Worm (Caenorhabditis elegans): ENCODE results near the gene dro-1.

Gene dro-1

DNA sequence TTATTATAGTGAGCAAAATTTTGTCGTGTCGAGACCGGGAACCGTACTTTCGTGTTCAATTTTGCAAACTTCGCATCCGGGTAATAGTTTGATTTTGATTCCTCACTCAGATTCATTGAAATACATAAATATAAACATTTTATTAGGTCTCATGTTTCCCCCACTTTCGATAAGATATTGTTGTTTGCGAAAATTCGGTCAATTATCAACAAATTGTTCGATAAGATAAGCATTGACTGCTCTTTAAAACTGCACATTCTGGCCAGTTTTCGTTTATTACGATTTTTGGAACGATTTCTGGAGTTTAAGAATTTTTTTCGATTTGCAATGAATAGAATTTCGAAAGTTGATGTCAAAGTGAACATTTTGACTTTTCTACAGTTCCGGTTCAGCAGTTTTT is 46.1 kb downstream of the dro-1 start:
- TF ChIP-seq tbx-11 (GFP tag; IDR thresholded peaks at IDR 0.05) (no peak), hmg-4 (GFP tag; optimal IDR thresholded peaks at IDR 0.05) (no peak), ceh-13 (GFP tag; optimal IDR thresholded peaks at IDR 0.05) (no peak), F13C5.2 (tag; optimal IDR thresholded peaks at IDR 0.05) (no peak), sea-1 (GFP tag; conservative IDR thresholded peaks at IDR 0.05) (no peak), B0310.2 (tag; optimal IDR thresholded peaks at IDR 0.05) (no peak), ceh-36 (tag; optimal IDR thresholded peaks at IDR 0.05) (no peak), ets-7 (tag; optimal IDR thresholded peaks at IDR 0.05) (no peak), pes-1 (GFP tag; IDR thresholded peaks at IDR 0.05) (no peak), scrt-1 (GFP tag; IDR thresholded peaks at IDR 0.05) (no peak), flt-1 (GFP tag; IDR thresholded peaks at IDR 0.05) (no peak), tbx-37 (GFP tag; conservative IDR thresholded peaks at IDR 0.05) (no peak)

DNA sequence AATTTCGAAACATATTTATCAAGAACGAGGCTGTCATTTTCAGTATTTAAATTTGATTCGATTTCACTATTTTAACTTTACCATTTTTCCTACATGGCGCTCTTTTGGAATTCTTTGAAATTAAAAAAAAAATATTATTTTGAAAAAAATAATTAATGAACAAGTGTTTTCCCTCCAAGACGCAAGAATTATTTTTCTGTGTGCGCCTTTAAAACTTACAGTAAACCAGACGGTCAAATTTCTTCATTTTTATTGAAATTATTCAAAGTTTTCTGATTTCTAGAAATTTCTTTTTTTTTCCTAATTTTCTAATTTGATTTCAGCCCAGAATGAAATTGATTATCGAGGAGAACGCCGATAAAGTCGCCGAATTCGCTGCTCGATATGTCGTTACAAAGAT is 46.6 kb downstream of the dro-1 start, which contains the start of gene T03F6.3:
T03F6.3 (plus strand) TSS at position 318 of the 400 bp plus-strand sequence.
- TF ChIP-seq aly-1 (tag; optimal IDR thresholded peaks at IDR 0.05), result no peak
- TF ChIP-seq F13C5.2 (tag; optimal IDR thresholded peaks at IDR 0.05), result no peak
- TF ChIP-seq hmg-4 (GFP tag; optimal IDR thresholded peaks at IDR 0.05), result no peak
- no peak for TF ChIP-seq ceh-13 (GFP tag; optimal IDR thresholded peaks at IDR 0.05)
- TF ChIP-seq tbx-37 (GFP tag; conservative IDR thresholded peaks at IDR 0.05), result no peak
- no peak for TF ChIP-seq B0310.2 (tag; optimal IDR thresholded peaks at IDR 0.05)

DNA sequence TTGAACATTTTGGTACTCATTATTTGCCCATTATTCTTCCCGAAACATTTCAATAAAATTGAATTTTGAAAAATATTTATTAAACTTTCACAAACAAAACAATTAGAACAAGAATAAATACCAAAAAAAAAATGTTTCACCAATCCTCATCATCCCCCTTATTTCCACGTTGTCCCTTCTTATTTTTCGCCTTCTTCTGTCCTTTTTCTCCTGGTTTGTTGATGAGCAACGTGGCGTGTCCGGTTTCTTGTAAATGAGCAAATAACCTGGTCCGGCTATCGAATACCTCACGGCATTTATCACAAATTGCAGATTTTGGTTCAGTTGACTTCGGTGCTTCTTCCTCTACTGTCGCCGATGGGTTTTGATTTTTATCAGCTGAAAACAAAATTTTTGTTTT is 48.3 kb downstream of the dro-1 start:
- TF ChIP-seq pes-1 (GFP tag; IDR thresholded peaks at IDR 0.05), result no peak

DNA sequence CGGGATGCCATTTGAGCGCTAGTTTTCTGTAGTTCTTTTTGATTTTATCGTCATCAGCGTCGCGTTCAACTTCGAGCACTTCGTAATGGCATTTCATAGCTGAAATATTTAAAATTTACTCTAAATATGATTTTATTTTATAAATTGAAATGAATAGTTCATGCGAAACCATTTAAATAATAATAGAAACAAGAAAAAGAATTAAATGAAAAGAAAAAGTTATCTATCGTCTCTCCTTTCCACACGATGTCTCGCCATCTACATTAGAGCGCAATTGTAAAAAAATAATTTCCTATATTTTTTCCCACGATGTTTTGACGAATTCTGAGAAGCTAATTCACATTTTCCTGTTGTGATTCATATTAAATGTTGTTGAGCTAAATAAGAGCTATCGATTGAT is 50.8 kb downstream of the dro-1 start, which contains the start of gene dnj-17:
dnj-17 (minus strand) TSS at position 101 of the 400 bp plus-strand sequence.
- no peak for TF ChIP-seq F13C5.2 (tag; optimal IDR thresholded peaks at IDR 0.05)
- TF ChIP-seq ets-7 (tag; optimal IDR thresholded peaks at IDR 0.05), result no peak
- TF ChIP-seq tbx-11 (GFP tag; IDR thresholded peaks at IDR 0.05), result no peak
- no peak for TF ChIP-seq B0310.2 (tag; optimal IDR thresholded peaks at IDR 0.05)
- no peak for TF ChIP-seq hmg-4 (GFP tag; optimal IDR thresholded peaks at IDR 0.05)
- TF ChIP-seq aly-1 (tag; optimal IDR thresholded peaks at IDR 0.05), result no peak
- no peak for TF ChIP-seq hmbx-1 (tag; optimal IDR thresholded peaks at IDR 0.05)
- no peak for TF ChIP-seq sea-1 (GFP tag; conservative IDR thresholded peaks at IDR 0.05)
- no peak for TF ChIP-seq tra-4 (tag; optimal IDR thresholded peaks at IDR 0.05)
- no peak for TF ChIP-seq ceh-36 (tag; optimal IDR thresholded peaks at IDR 0.05)
- TF ChIP-seq ama-1 (optimal IDR thresholded peaks at IDR 0.05), result no peak
- TF ChIP-seq hnd-1 (tag; optimal IDR thresholded peaks at IDR 0.05), result no peak

Data from whole organism, early embryonic.